Worm (Caenorhabditis elegans): Measurements from ENCODE around the gene ssp-34.
A peak's percentile ranks its signal among the peaks of the same experiment; 100 is the strongest.

- TF ChIP-seq snpc-1.2 (GFP tag; IDR thresholded peaks at IDR 0.05), result no peak
- TF ChIP-seq nhr-76 (tag; optimal IDR thresholded peaks at IDR 0.05), result no peak
- no peak for TF ChIP-seq lin-13 (GFP tag; optimal IDR thresholded peaks at IDR 0.05)
- no peak for TF ChIP-seq dve-1 (tag; optimal IDR thresholded peaks at IDR 0.05; ENCODE audit: insufficient read depth)
- no peak for TF ChIP-seq nhr-237 (tag; optimal IDR thresholded peaks at IDR 0.05)
- no peak for TF ChIP-seq skn-1 (tag; optimal IDR thresholded peaks at IDR 0.05)
- no peak for TF ChIP-seq mep-1 (tag; optimal IDR thresholded peaks at IDR 0.05)
- no peak for TF ChIP-seq set-16 (GFP tag; IDR thresholded peaks at IDR 0.05)
- no peak for TF ChIP-seq ztf-11 (tag; optimal IDR thresholded peaks at IDR 0.05)
- no peak for TF ChIP-seq nhr-6 (tag; optimal IDR thresholded peaks at IDR 0.05)
- TF ChIP-seq daf-8 (GFP tag; IDR thresholded peaks at IDR 0.05), result no peak
- no peak for TF ChIP-seq nhr-11 (tag; optimal IDR thresholded peaks at IDR 0.05)
- TF ChIP-seq unc-62 (GFP tag; optimal IDR thresholded peaks at IDR 0.05 in 1 of 2), result peak in 1 of 2 experiments; percentile 83
- TF ChIP-seq unc-62 (tag; optimal IDR thresholded peaks at IDR 0.05), result no peak
- no peak for TF ChIP-seq egl-27 (tag; optimal IDR thresholded peaks at IDR 0.05)
Observed at ce11 chrIV:10695203-10695602, 43.2 kb downstream of the ssp-34 start, which contains the start of gene R102.4.

Data from whole organism, L4 larva.